Worm (Caenorhabditis elegans) whole organism, L2 larva: ENCODE measurements around the gene srz-5.

Experiments
- F13H6.1 ChIP-seq: sonication (generic microtip); optimal IDR thresholded peaks from 2 replicates; lab custom pipeline; 2016; ENCODE audit warnings: missing genetic modification characterization, missing compliant biosample characterization
- alr-1 ChIP-seq: fragments of 150-350 bp; optimal IDR thresholded peaks from 2 replicates; lab custom pipeline; 2014; ENCODE audit warnings: missing biosample characterization, missing genetic modification characterization
- aly-2 ChIP-seq: fragments of 150-350 bp; optimal IDR thresholded peaks from 2 replicates; lab custom pipeline; 2014; ENCODE audit warnings: missing biosample characterization, missing genetic modification characterization
- ama-1 ChIP-seq: fragments of 150-350 bp; optimal IDR thresholded peaks from 2 replicates; lab custom pipeline; 2018; ENCODE audit warnings: inconsistent platforms
- ceh-16 ChIP-seq: fragments of 150-350 bp; optimal IDR thresholded peaks from 2 replicates; lab custom pipeline; 2014; ENCODE audit warnings: missing biosample characterization, missing genetic modification characterization
- elt-1 ChIP-seq: fragments of 150-350 bp; optimal IDR thresholded peaks from 2 replicates; lab custom pipeline; 2014; ENCODE audit warnings: missing biosample characterization, missing genetic modification characterization
- gmeb-1 ChIP-seq: fragments of 150-350 bp; optimal IDR thresholded peaks from 2 replicates; lab custom pipeline; 2014; ENCODE audit warnings: missing biosample characterization, missing genetic modification characterization
- lsy-2 ChIP-seq, 2 experiments: fragments of 150-350 bp in 1 of 2; sonication (generic microtip) in 1 of 2; optimal IDR thresholded peaks; 2 replicates each; lab custom pipeline; 2014 to 2017; ENCODE audit warnings: missing biosample characterization in 2 of 2, missing genetic modification characterization in 2 of 2
- nhr-12 ChIP-seq: fragments of 150-350 bp; optimal IDR thresholded peaks from 2 replicates; lab custom pipeline; 2014; ENCODE audit warnings: missing biosample characterization, missing genetic modification characterization
- nhr-77 ChIP-seq: fragments of 150-350 bp; optimal IDR thresholded peaks from 2 replicates; lab custom pipeline; 2014; ENCODE audit warnings: missing biosample characterization, missing genetic modification characterization
- skn-1 ChIP-seq: sonication (generic microtip); optimal IDR thresholded peaks from 2 replicates; lab custom pipeline; 2017; ENCODE audit warnings: missing biosample characterization, missing genetic modification characterization
- snpc-4 ChIP-seq: fragments of 150-350 bp; optimal IDR thresholded peaks from 2 replicates; lab custom pipeline; 2014; ENCODE audit warnings: missing biosample characterization, missing genetic modification characterization
- unc-39 ChIP-seq: fragments of 150-350 bp; optimal IDR thresholded peaks from 2 replicates; lab custom pipeline; 2014; ENCODE audit warnings: missing biosample characterization, missing genetic modification characterization
- ztf-11 ChIP-seq: sonication (generic microtip); optimal IDR thresholded peaks from 2 replicates; lab custom pipeline; 2017; ENCODE audit warnings: missing biosample characterization, missing genetic modification characterization

ce11 chrII:3500373-3500772, 14.2 kb downstream of the srz-5 start:
- no peak for TF ChIP-seq lsy-2 (tag; optimal IDR thresholded peaks at IDR 0.05; lab: Kevin White, UChicago)
- no peak for TF ChIP-seq gmeb-1 (tag; lab: Kevin White, UChicago)
- no peak for TF ChIP-seq F13H6.1
- no peak for TF ChIP-seq ceh-16 (tag; lab: Kevin White, UChicago)
- no peak for TF ChIP-seq aly-2 (tag; lab: Kevin White, UChicago)
- TF ChIP-seq ztf-11 (tag; lab: Kevin White, UChicago): no peak
- TF ChIP-seq skn-1 (tag; lab: Kevin White, UChicago): no peak
- no peak for TF ChIP-seq nhr-12 (tag; lab: Kevin White, UChicago)
- TF ChIP-seq ama-1: no peak
- no peak for TF ChIP-seq alr-1 (tag; lab: Kevin White, UChicago)
- TF ChIP-seq unc-39 (tag; lab: Kevin White, UChicago): no peak
- TF ChIP-seq snpc-4 (tag; lab: Kevin White, UChicago): no peak
- TF ChIP-seq nhr-77 (tag; lab: Kevin White, UChicago): no peak
- TF ChIP-seq elt-1: no peak
